Worm (Caenorhabditis elegans) whole organism, late embryonic: ENCODE measurements around the gene F28H7.8.

Source experiments
- C08G9.2 ChIP-seq: sonication (generic microtip); optimal IDR thresholded peaks from 2 replicates; lab custom pipeline; 2016; ENCODE audit warnings: mild to moderate bottlenecking, missing genetic modification characterization, moderate library complexity, missing compliant biosample characterization
- ceh-14 ChIP-seq: sonication (generic microtip); optimal IDR thresholded peaks from 2 replicates; lab custom pipeline; 2016; ENCODE audit warnings: missing genotype, missing genetic modification characterization, missing compliant biosample characterization
- ceh-19 ChIP-seq: fragments of 200-800 bp; sonication (Bioruptor generic); optimal IDR thresholded peaks from 2 replicates; lab custom pipeline; 2018; ENCODE audit warnings: mild to moderate bottlenecking, missing genetic modification characterization, missing compliant biosample characterization
- ceh-2 ChIP-seq: sonication (generic microtip); optimal IDR thresholded peaks from 2 replicates; lab custom pipeline; 2016; ENCODE audit warnings: missing genotype, missing genetic modification characterization, missing compliant biosample characterization
- ceh-22 ChIP-seq: sonication (generic microtip); optimal IDR thresholded peaks from 2 replicates; lab custom pipeline; 2017; ENCODE audit warnings: missing biosample characterization, missing genetic modification characterization
- ceh-24 ChIP-seq: sonication (generic microtip); optimal IDR thresholded peaks from 2 replicates; lab custom pipeline; 2016; ENCODE audit warnings: mild to moderate bottlenecking, missing genetic modification characterization, missing compliant biosample characterization
- ceh-30 ChIP-seq: fragments of 150-350 bp; optimal IDR thresholded peaks from 2 replicates; lab custom pipeline; 2014; ENCODE audit warnings: missing biosample characterization, missing genetic modification characterization
- ceh-31 ChIP-seq: sonication (generic microtip); optimal IDR thresholded peaks from 2 replicates; lab custom pipeline; 2016; ENCODE audit warnings: missing genetic modification characterization, missing compliant biosample characterization
- dmd-4 ChIP-seq: sonication (generic microtip); optimal IDR thresholded peaks from 2 replicates; lab custom pipeline; 2016; ENCODE audit warnings: borderline replicate concordance, missing genetic modification characterization, missing compliant biosample characterization
- elt-2 ChIP-seq: sonication (generic microtip); optimal IDR thresholded peaks from 2 replicates; lab custom pipeline; 2016; ENCODE audit warnings: missing genetic modification reagents, missing genetic modification characterization, missing compliant biosample characterization
- ets-4 ChIP-seq: sonication (generic microtip); optimal IDR thresholded peaks from 2 replicates; lab custom pipeline; 2016; ENCODE audit warnings: missing genetic modification characterization, missing compliant biosample characterization
- eyg-1 ChIP-seq: sonication (generic microtip); optimal IDR thresholded peaks from 2 replicates; lab custom pipeline; 2016; ENCODE audit warnings: missing genotype, missing genetic modification characterization, missing compliant biosample characterization
- gmeb-2 ChIP-seq: sonication (generic microtip); optimal IDR thresholded peaks from 2 replicates; lab custom pipeline; 2016; ENCODE audit warnings: missing genetic modification characterization, inconsistent platforms, missing compliant biosample characterization
- hlh-13 ChIP-seq: fragments of 200-800 bp; sonication (Bioruptor generic); optimal IDR thresholded peaks from 2 replicates; lab custom pipeline; 2018; ENCODE audit warnings: mild to moderate bottlenecking, missing genetic modification characterization, missing compliant biosample characterization
- hlh-30 ChIP-seq: sonication (generic microtip); optimal IDR thresholded peaks from 2 replicates; lab custom pipeline; 2017; ENCODE audit warnings: antibody characterized with exemption, missing genetic modification characterization, missing compliant biosample characterization; ENCODE audit not compliant: insufficient read depth
- hlh-6 ChIP-seq: sonication (generic microtip); optimal IDR thresholded peaks from 2 replicates; lab custom pipeline; 2016; ENCODE audit warnings: missing genotype, missing genetic modification characterization, missing compliant biosample characterization
- madf-2 ChIP-seq: sonication (generic microtip); optimal IDR thresholded peaks from 2 replicates; lab custom pipeline; 2017; ENCODE audit warnings: missing genetic modification characterization, missing compliant biosample characterization
- nfya-1 ChIP-seq: sonication (generic microtip); optimal IDR thresholded peaks from 2 replicates; lab custom pipeline; 2017; ENCODE audit warnings: missing genetic modification characterization, mild to moderate bottlenecking, missing compliant biosample characterization, antibody characterized with exemption, moderate library complexity
- npax-4 ChIP-seq: sonication (generic microtip); optimal IDR thresholded peaks from 2 replicates; lab custom pipeline; 2016; ENCODE audit warnings: missing genetic modification characterization, missing compliant biosample characterization
- odd-2 ChIP-seq: sonication (generic microtip); optimal IDR thresholded peaks from 2 replicates; lab custom pipeline; 2017; ENCODE audit warnings: antibody characterized with exemption, mild to moderate bottlenecking, missing genetic modification characterization, missing compliant biosample characterization
- pax-1 ChIP-seq: fragments of 150-350 bp; optimal IDR thresholded peaks from 2 replicates; lab custom pipeline; 2014; ENCODE audit warnings: missing biosample characterization, missing genetic modification characterization
- pha-2 ChIP-seq: sonication (generic microtip); optimal IDR thresholded peaks from 2 replicates; lab custom pipeline; 2017; ENCODE audit warnings: mild to moderate bottlenecking, missing genetic modification characterization, missing compliant biosample characterization
- pha-4 ChIP-seq: fragments of 150-350 bp; optimal IDR thresholded peaks from 2 replicates; lab custom pipeline; 2018; ENCODE audit warnings: missing biosample characterization, missing genetic modification reagents, missing genetic modification characterization
- pqm-1 ChIP-seq: sonication (generic microtip); optimal IDR thresholded peaks from 2 replicates; lab custom pipeline; 2016; ENCODE audit warnings: missing genetic modification characterization, missing compliant biosample characterization
- rnt-1 ChIP-seq: sonication (generic microtip); optimal IDR thresholded peaks from 2 replicates; lab custom pipeline; 2016; ENCODE audit warnings: missing genetic modification characterization, missing compliant biosample characterization
- sox-4 ChIP-seq: sonication (generic microtip); optimal IDR thresholded peaks from 2 replicates; lab custom pipeline; 2017; ENCODE audit warnings: mild to moderate bottlenecking, missing genetic modification characterization, inconsistent platforms, missing compliant biosample characterization
- syd-9 ChIP-seq: sonication (generic microtip); optimal IDR thresholded peaks from 2 replicates; lab custom pipeline; 2016; ENCODE audit warnings: mild to moderate bottlenecking, missing genetic modification characterization, moderate library complexity, missing compliant biosample characterization
- tbx-2 ChIP-seq: sonication (generic microtip); optimal IDR thresholded peaks from 2 replicates; lab custom pipeline; 2016; ENCODE audit warnings: missing genetic modification characterization, missing compliant biosample characterization
- tbx-7 ChIP-seq: sonication (generic microtip); optimal IDR thresholded peaks from 2 replicates; lab custom pipeline; 2016; ENCODE audit warnings: missing genotype, missing genetic modification characterization, missing compliant biosample characterization
- ttx-3 ChIP-seq: sonication (generic microtip); optimal IDR thresholded peaks from 2 replicates; lab custom pipeline; 2016; ENCODE audit warnings: missing genetic modification reagents, missing genetic modification characterization, missing compliant biosample characterization
- unc-3 ChIP-seq, 2 experiments: fragments of 200-800 bp in 1 of 2; sonication (Bioruptor generic) in 1 of 2; sonication (generic microtip) in 1 of 2; conservative IDR thresholded peaks in 1 of 2; optimal IDR thresholded peaks in 1 of 2; 2 replicates each; pipeline versions ENCODE4 v1.3.6 to Lab custom; 2016 to 2022; ENCODE audit warnings: missing compliant biosample characterization in 2 of 2, missing genetic modification characterization in 2 of 2, missing genetic modification reagents in 1 of 2
- unc-42 ChIP-seq: sonication (generic microtip); optimal IDR thresholded peaks from 2 replicates; lab custom pipeline; 2016; ENCODE audit warnings: missing genotype, missing genetic modification characterization, missing compliant biosample characterization
- unc-55 ChIP-seq: sonication (generic microtip); optimal IDR thresholded peaks from 2 replicates; lab custom pipeline; 2017; ENCODE audit warnings: missing biosample characterization, missing genetic modification reagents, missing genetic modification characterization
- zip-5 ChIP-seq: sonication (generic microtip); optimal IDR thresholded peaks from 2 replicates; lab custom pipeline; 2016; ENCODE audit warnings: missing genetic modification characterization, missing compliant biosample characterization

F28H7.8 gene

ce11 chrV:10720303-10720847 lies 38.4 kb upstream of the F28H7.8 start:
- TF ChIP-seq dmd-4 (tag; lab: Kevin White, UChicago) (no peak), eyg-1 (tag; lab: Kevin White, UChicago) (no peak), pax-1 (tag; lab: Kevin White, UChicago) (no peak), gmeb-2 (tag; lab: Kevin White, UChicago) (no peak), npax-4 (tag; lab: Kevin White, UChicago) (no peak), pha-4 (no peak), ceh-30 (no peak), zip-5 (tag; lab: Kevin White, UChicago) (no peak), rnt-1 (tag; lab: Kevin White, UChicago) (peak; percentile 54), unc-55 (peak; percentile 78), ceh-22 (tag; lab: Kevin White, UChicago) (no peak), ceh-2 (tag; lab: Kevin White, UChicago) (no peak), elt-2 (tag; lab: Kevin White, UChicago) (peak; percentile 54)

ce11 chrV:10720876-10721275 lies 37.9 kb upstream of the F28H7.8 start:
- TF ChIP-seq sox-4 (tag; lab: Kevin White, UChicago) (no peak), pha-2 (no peak), rnt-1 (tag; lab: Kevin White, UChicago) (no peak), C08G9.2 (tag; lab: Kevin White, UChicago) (no peak), unc-42 (tag; lab: Kevin White, UChicago) (no peak), ceh-22 (tag; lab: Kevin White, UChicago) (no peak), hlh-6 (tag; lab: Kevin White, UChicago) (no peak), madf-2 (tag; lab: Kevin White, UChicago) (no peak), odd-2 (tag; lab: Kevin White, UChicago) (no peak), tbx-2 (tag; lab: Kevin White, UChicago) (no peak), unc-3 (GFP tag; conservative IDR thresholded peaks at IDR 0.05; lab: Robert Waterston, UW) (no peak), unc-3 (tag; optimal IDR thresholded peaks at IDR 0.05; lab: Kevin White, UChicago) (no peak), nfya-1 (tag; lab: Kevin White, UChicago) (no peak), ceh-14 (tag; lab: Kevin White, UChicago) (no peak), ets-4 (tag; lab: Kevin White, UChicago) (no peak), pqm-1 (tag; lab: Kevin White, UChicago) (no peak), ceh-19 (no peak)

- TF ChIP-seq ceh-31 (tag; lab: Kevin White, UChicago) (peak; percentile 2), unc-42 (tag; lab: Kevin White, UChicago) (peak; percentile 99), elt-2 (tag; lab: Kevin White, UChicago) (no peak)
Observed at ce11 chrV:10721304-10721703, 37.5 kb upstream of the F28H7.8 start.

- TF ChIP-seq elt-2 (tag; lab: Kevin White, UChicago) = no peak
- no peak for TF ChIP-seq hlh-13
- TF ChIP-seq zip-5 (tag; lab: Kevin White, UChicago) = no peak
- no peak for TF ChIP-seq syd-9
- TF ChIP-seq madf-2 (tag; lab: Kevin White, UChicago) = no peak
- no peak for TF ChIP-seq ttx-3 (tag; lab: Kevin White, UChicago)
- no peak for TF ChIP-seq sox-4 (tag; lab: Kevin White, UChicago)
- TF ChIP-seq ceh-2 (tag; lab: Kevin White, UChicago) = no peak
- no peak for TF ChIP-seq ceh-22 (tag; lab: Kevin White, UChicago)
- TF ChIP-seq hlh-30 = no peak
- TF ChIP-seq tbx-7 = no peak
- TF ChIP-seq ceh-24 (tag; lab: Kevin White, UChicago) = no peak
Observed at ce11 chrV:10721912-10722426, 36.8 kb upstream of the F28H7.8 start.
